Worm (Caenorhabditis elegans): ENCODE results near the gene F39G3.4.

DNA sequence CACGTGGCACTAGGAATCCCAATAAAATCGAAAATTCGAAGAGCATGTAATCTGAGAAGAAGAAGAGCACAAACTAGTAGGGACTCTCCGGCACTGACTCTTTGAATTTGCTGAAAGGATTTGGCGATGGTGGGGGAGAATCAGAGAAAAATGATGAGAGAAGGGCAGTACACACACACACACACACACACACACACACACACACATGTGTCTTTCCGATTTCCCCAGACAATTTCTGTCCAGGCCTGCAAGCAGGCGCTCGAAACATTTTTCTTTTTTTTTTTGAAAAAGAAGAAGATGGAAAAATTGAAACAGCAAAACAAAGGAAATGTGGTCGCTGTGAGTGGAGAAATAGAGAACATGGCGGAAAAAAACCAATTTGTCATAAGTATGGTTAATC, 5.5 kb downstream of the F39G3.4 start, which contains the start of gene tig-2:
- TF ChIP-seq elt-3 (tag; optimal IDR thresholded peaks at IDR 0.05), result no peak
- no peak for TF ChIP-seq nhr-77 (tag; optimal IDR thresholded peaks at IDR 0.05)
